Fruit fly (Drosophila melanogaster) whole organism, adult: ENCODE data around the gene twin.

Experiments used
- CG11617 ChIP-seq: fragments of 200-800 bp; sonication (Bioruptor generic); optimal IDR thresholded peaks from 2 replicates; lab custom pipeline; 2017; ENCODE audit warnings: mild to moderate bottlenecking, missing biosample characterization, missing genetic modification reagents, missing genetic modification characterization
- CG12768 ChIP-seq: fragments of 200-800 bp; sonication (Bioruptor generic); optimal IDR thresholded peaks from 2 replicates; lab custom pipeline; 2017; ENCODE audit warnings: missing biosample characterization, missing genetic modification characterization, mild to moderate bottlenecking, moderate library complexity, missing genetic modification reagents
- CG14711 ChIP-seq: fragments of 200-800 bp; sonication (Bioruptor generic); optimal IDR thresholded peaks from 2 replicates; lab custom pipeline; 2018; ENCODE audit warnings: missing biosample characterization, mild to moderate bottlenecking, missing genetic modification characterization, moderate library complexity
- CG1620 ChIP-seq: fragments of 200-800 bp; sonication (Bioruptor generic); optimal IDR thresholded peaks from 2 replicates; lab custom pipeline; 2016; ENCODE audit warnings: missing biosample characterization, missing genetic modification characterization
- CG33017 ChIP-seq: fragments of 200-800 bp; sonication (Bioruptor generic); optimal IDR thresholded peaks from 2 replicates; lab custom pipeline; 2018; ENCODE audit warnings: missing biosample characterization, mild to moderate bottlenecking, missing genetic modification characterization, moderate library complexity
- CG5204 ChIP-seq: fragments of 200-800 bp; sonication (Bioruptor generic); optimal IDR thresholded peaks from 2 replicates; lab custom pipeline; 2016; ENCODE audit warnings: missing biosample characterization, missing genetic modification characterization
- CG7045 ChIP-seq: fragments of 200-800 bp; sonication (Bioruptor generic); optimal IDR thresholded peaks from 2 replicates; lab custom pipeline; 2017; ENCODE audit warnings: missing biosample characterization, mild to moderate bottlenecking, missing genetic modification characterization
- CG7101 ChIP-seq: fragments of 200-800 bp; sonication (Bioruptor generic); optimal IDR thresholded peaks from 2 replicates; lab custom pipeline; 2018; ENCODE audit warnings: missing biosample characterization, mild to moderate bottlenecking, missing genetic modification characterization, moderate library complexity
- Clk ChIP-seq: fragments of 200-800 bp; sonication (Bioruptor generic); optimal IDR thresholded peaks from 2 replicates; lab custom pipeline; 2017; ENCODE audit warnings: missing biosample characterization, missing genetic modification characterization
- Crg-1 ChIP-seq: fragments of 200-800 bp; sonication (Bioruptor generic); optimal IDR thresholded peaks from 2 replicates; lab custom pipeline; 2016; ENCODE audit warnings: missing biosample characterization, missing genetic modification characterization
- Hr96 ChIP-seq: fragments of 200-800 bp; sonication (Bioruptor generic); optimal IDR thresholded peaks from 2 replicates; lab custom pipeline; 2016; ENCODE audit warnings: missing biosample characterization, missing genetic modification characterization
- Mnt ChIP-seq: fragments of 200-800 bp; sonication (Bioruptor generic); optimal IDR thresholded peaks from 2 replicates; lab custom pipeline; 2016; ENCODE audit warnings: missing biosample characterization, mild to moderate bottlenecking, missing genetic modification characterization
- bab1 ChIP-seq: fragments of 200-800 bp; sonication (Bioruptor generic); optimal IDR thresholded peaks from 3 replicates; lab custom pipeline; 2019; ENCODE audit warnings: missing biosample characterization, mild to moderate bottlenecking, missing genetic modification characterization, moderate library complexity
- cic ChIP-seq: fragments of 200-800 bp; sonication (Bioruptor generic); optimal IDR thresholded peaks from 2 replicates; lab custom pipeline; 2017; ENCODE audit warnings: missing biosample characterization, mild to moderate bottlenecking, missing genetic modification characterization, moderate library complexity
- cnc ChIP-seq, 2 experiments: fragments of >200 bp; optimal IDR thresholded peaks; 2 replicates each; lab custom pipeline; 2017
- kay ChIP-seq: fragments of 200-800 bp; sonication (Bioruptor generic); peaks from one replicate; lab custom pipeline; 2016; ENCODE audit warnings: missing biosample characterization, missing genetic modification characterization, borderline replicate concordance
- ovo ChIP-seq: fragments of 200-800 bp; sonication (Bioruptor generic); optimal IDR thresholded peaks from 2 replicates; lab custom pipeline; 2016; ENCODE audit warnings: missing biosample characterization, missing genetic modification characterization
- pad ChIP-seq: fragments of 200-800 bp; sonication (Bioruptor generic); optimal IDR thresholded peaks from 3 replicates; lab custom pipeline; 2017; ENCODE audit warnings: missing biosample characterization, missing genetic modification characterization, mild to moderate bottlenecking, moderate library complexity, missing genetic modification reagents
- tj ChIP-seq: fragments of 200-800 bp; sonication (Bioruptor generic); optimal IDR thresholded peaks from 3 replicates; lab custom pipeline; 2017; ENCODE audit warnings: missing biosample characterization, mild to moderate bottlenecking, missing genetic modification characterization, moderate library complexity
- toe ChIP-seq: fragments of 200-800 bp; sonication (Bioruptor generic); optimal IDR thresholded peaks from 2 replicates; lab custom pipeline; 2016; ENCODE audit warnings: missing biosample characterization, missing genetic modification characterization

The twin gene

DNA sequence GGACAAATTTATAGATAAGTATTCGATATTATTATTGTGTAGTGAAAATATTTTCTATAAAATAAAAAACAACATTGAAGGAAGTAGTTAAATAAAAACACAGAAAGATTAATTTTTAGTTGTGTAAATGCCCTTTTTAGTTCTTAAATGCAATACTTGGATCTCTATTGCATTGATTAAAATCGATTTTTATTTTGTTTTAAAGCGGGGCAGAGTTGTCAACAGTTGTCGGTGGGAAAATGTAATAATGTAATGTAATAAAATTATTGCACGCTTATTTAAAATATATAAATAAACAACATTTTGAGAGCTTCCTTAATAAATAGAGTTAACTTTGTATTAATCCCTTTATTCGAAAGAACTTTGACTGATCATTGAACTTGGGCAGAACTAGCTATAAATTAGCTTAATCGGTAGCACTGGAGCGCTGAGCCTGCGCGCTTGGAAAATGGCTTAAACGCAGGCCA, 58.2 kb downstream of the twin start, which contains the start of gene Apc2:
Apc2 (plus strand) TSS at position 411 of the 467 bp plus-strand sequence.
- no peak for TF ChIP-seq Hr96 (GFP tag; lab: Kevin White, UChicago)
- no peak for TF ChIP-seq Mnt (GFP tag; lab: Kevin White, UChicago)
- no peak for TF ChIP-seq kay (GFP tag; lab: Kevin White, UChicago)
- TF ChIP-seq toe (GFP tag; lab: Kevin White, UChicago), result no peak
- TF ChIP-seq CG7101 (tag; lab: Kevin White, UChicago), result peak; percentile 66
- peak; percentile 20 for TF ChIP-seq CG33017 (tag; lab: Kevin White, UChicago)
- peak; percentile 36 for TF ChIP-seq pad (GFP tag; lab: Kevin White, UChicago)
- no peak for TF ChIP-seq cnc (optimal IDR thresholded peaks at IDR 0.05; lab: Kevin White, UChicago)
- peak; percentile 46 for TF ChIP-seq CG12768 (GFP tag; lab: Kevin White, UChicago)
- TF ChIP-seq bab1 (GFP tag; lab: Kevin White, UChicago), result peak; percentile 50
- peak; percentile 43 for TF ChIP-seq CG7045 (GFP tag; lab: Kevin White, UChicago)
- TF ChIP-seq Clk (GFP tag; lab: Kevin White, UChicago), result no peak
- peak; percentile 12 for TF ChIP-seq cic (GFP tag; lab: Kevin White, UChicago)
- TF ChIP-seq CG14711 (tag; lab: Kevin White, UChicago), result peak; percentile 91
- TF ChIP-seq Crg-1 (GFP tag; lab: Kevin White, UChicago), result peak; percentile 32
- TF ChIP-seq tj (GFP tag; lab: Kevin White, UChicago), result peak; percentile 48
- TF ChIP-seq CG11617 (GFP tag; lab: Kevin White, UChicago), result peak; percentile 81
- TF ChIP-seq ovo (GFP tag; lab: Kevin White, UChicago), result peak; percentile 37
- peak; percentile 26 for TF ChIP-seq CG1620 (GFP tag; lab: Kevin White, UChicago)
- TF ChIP-seq CG5204 (GFP tag; lab: Kevin White, UChicago), result no peak

DNA sequence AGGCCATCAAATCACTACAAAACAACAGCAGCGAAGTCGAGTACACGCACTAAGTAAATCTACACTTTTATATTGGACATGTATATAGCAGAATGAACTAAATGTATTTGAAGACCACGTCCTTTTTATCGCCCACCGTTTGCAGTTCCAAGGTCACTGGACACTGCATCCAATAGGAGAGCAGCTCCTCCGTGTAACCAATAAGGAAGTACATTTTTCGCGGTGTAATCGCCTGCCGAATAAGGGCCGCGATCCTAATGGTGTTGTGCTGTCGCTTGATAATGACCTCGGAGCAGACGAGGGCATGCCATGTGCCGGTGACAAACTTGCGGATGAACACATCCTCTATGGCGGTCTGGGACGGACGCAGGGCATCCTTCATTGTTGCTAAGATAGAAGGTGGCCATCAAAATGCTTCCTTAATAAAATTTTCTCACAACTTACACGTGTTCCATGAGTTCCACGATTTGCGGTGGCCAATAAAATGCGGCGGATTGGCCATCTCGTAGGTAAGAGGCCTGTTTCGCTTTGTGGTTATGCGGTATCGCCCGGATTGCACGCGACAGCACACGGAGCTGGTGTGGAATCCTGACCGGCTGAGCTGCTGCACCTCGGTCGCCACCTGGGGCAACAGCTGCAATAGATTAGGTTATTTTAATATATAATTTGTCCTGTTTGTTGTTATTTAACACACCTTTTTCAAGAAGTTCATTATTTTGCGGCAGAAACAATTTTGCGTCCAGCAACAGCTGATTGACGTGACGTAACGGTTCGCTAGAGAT, 58.8 kb downstream of the twin start, which contains the start of gene mRpS24:
mRpS24 (minus strand) TSS at position 772 of the 782 bp plus-strand sequence.
- peak; percentile 36 for TF ChIP-seq Mnt (GFP tag; lab: Kevin White, UChicago)
- TF ChIP-seq cnc (optimal IDR thresholded peaks at IDR 0.05; lab: Kevin White, UChicago), result no peak

dm6 chr3R:24161173-24161811, 60.5 kb downstream of the twin start, which contains the start of the genes Myo95E and TBC1d7:
TSS of gene Myo95E (minus strand) at chr3R:24161498.
TSS of gene TBC1d7 (plus strand) at chr3R:24161727.
- TF ChIP-seq tj (GFP tag; lab: Kevin White, UChicago) (peak; percentile 50), CG5204 (GFP tag; lab: Kevin White, UChicago) (no peak), cic (GFP tag; lab: Kevin White, UChicago) (peak; percentile 34), CG33017 (tag; lab: Kevin White, UChicago) (peak; percentile 91), ovo (GFP tag; lab: Kevin White, UChicago) (peak; percentile 17), CG14711 (tag; lab: Kevin White, UChicago) (peak; percentile 90), pad (GFP tag; lab: Kevin White, UChicago) (peak; percentile 82), CG1620 (GFP tag; lab: Kevin White, UChicago) (peak; percentile 57), toe (GFP tag; lab: Kevin White, UChicago) (no peak), Mnt (GFP tag; lab: Kevin White, UChicago) (peak; percentile 75), CG7045 (GFP tag; lab: Kevin White, UChicago) (peak; percentile 83), CG12768 (GFP tag; lab: Kevin White, UChicago) (peak; percentile 91), bab1 (GFP tag; lab: Kevin White, UChicago) (peak; percentile 88), CG11617 (GFP tag; lab: Kevin White, UChicago) (peak; percentile 86), Hr96 (GFP tag; lab: Kevin White, UChicago) (no peak), Clk (GFP tag; lab: Kevin White, UChicago) (peak; percentile 38), Crg-1 (GFP tag; lab: Kevin White, UChicago) (peak; percentile 45), cnc (optimal IDR thresholded peaks at IDR 0.05; lab: Kevin White, UChicago) (no peak), kay (GFP tag; lab: Kevin White, UChicago) (no peak), CG7101 (tag; lab: Kevin White, UChicago) (peak; percentile 94)

DNA sequence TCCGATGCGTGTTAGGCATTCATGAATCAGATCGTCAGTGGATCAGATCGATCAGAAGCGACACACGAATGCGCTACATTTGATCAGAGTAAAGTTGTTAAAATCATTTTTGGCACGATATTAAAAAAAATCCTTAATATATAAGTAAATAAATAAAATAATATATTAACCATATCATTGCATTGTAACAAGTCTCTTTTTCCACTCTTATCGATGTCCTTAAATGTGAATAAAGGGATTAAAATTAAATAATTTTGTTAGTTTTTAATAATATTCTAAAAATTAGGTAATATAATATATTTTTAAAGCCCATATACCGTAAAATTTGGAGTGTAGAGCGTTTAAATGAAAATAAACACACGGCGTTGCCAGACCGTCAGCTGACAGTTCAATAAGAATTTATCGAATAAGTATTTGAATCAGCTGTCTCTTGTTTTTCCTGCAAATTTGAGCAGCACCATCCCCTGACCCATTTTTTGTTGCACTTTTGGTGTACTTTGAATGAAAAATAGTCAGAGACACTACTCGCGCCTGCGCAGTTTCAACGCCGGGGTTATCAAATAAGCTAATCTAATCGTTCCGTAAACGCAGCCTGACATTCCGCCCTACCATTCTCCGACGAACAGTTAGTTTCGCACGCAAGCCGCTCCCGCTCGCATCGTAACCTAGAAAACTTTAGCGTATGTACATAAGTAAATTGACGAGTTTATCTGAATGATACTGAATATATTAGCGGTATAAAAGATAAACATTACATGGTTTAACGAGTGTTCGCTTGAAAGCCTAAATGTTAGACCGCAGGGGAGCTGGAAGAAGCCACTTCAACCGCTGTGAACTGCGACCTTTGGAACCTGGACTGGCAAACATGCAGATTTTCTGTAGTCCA, 69.6 kb downstream of the twin start, which contains the start of the genes p38a and CG6178:
p38a (minus strand) TSS at position 398 of the 886 bp plus-strand sequence.
CG6178 (plus strand) TSS at position 424 of the 886 bp plus-strand sequence.
- peak; percentile 60 for TF ChIP-seq Hr96 (GFP tag; lab: Kevin White, UChicago)
- peak; percentile 97 for TF ChIP-seq CG12768 (GFP tag; lab: Kevin White, UChicago)
- peak; percentile 97 for TF ChIP-seq bab1 (GFP tag; lab: Kevin White, UChicago)
- TF ChIP-seq CG33017 (tag; lab: Kevin White, UChicago), result peak; percentile 97
- TF ChIP-seq CG5204 (GFP tag; lab: Kevin White, UChicago), result peak; percentile 79
- peak; percentile 67 for TF ChIP-seq toe (GFP tag; lab: Kevin White, UChicago)
- TF ChIP-seq CG7045 (GFP tag; lab: Kevin White, UChicago), result peak; percentile 97
- TF ChIP-seq Mnt (GFP tag; lab: Kevin White, UChicago), result peak; percentile 77
- TF ChIP-seq Clk (GFP tag; lab: Kevin White, UChicago), result peak; percentile 75
- peak; percentile 59 for TF ChIP-seq CG1620 (GFP tag; lab: Kevin White, UChicago)
- TF ChIP-seq kay (GFP tag; lab: Kevin White, UChicago), result no peak
- peak; percentile 90 for TF ChIP-seq pad (GFP tag; lab: Kevin White, UChicago)
- TF ChIP-seq ovo (GFP tag; lab: Kevin White, UChicago), result peak; percentile 80
- peak; percentile 99 for TF ChIP-seq CG11617 (GFP tag; lab: Kevin White, UChicago)
- TF ChIP-seq tj (GFP tag; lab: Kevin White, UChicago), result peak; percentile 85
- peak; percentile 96 for TF ChIP-seq CG14711 (tag; lab: Kevin White, UChicago)
- peak; percentile 99 for TF ChIP-seq CG7101 (tag; lab: Kevin White, UChicago)
- no peak for TF ChIP-seq cnc (optimal IDR thresholded peaks at IDR 0.05; lab: Kevin White, UChicago)
- peak; percentile 73 for TF ChIP-seq cic (GFP tag; lab: Kevin White, UChicago)
- peak; percentile 71 for TF ChIP-seq Crg-1 (GFP tag; lab: Kevin White, UChicago)
